Worm (Caenorhabditis elegans) whole organism, L4 larva: ENCODE results near the gene T16G1.18.

Experiments
- F44E2.7 ChIP-seq: fragments of 200-800 bp; sonication (Bioruptor generic); IDR thresholded peaks from 2 replicates; pipeline ENCODE4 v2.1.2; 2022; ENCODE audit warnings: missing genetic modification characterization, missing compliant biosample characterization
- F49E8.2 ChIP-seq: sonication (generic microtip); optimal IDR thresholded peaks from 2 replicates; lab custom pipeline; 2016; ENCODE audit warnings: missing compliant biosample characterization, mild to moderate bottlenecking, missing genetic modification characterization, borderline replicate concordance
- R02D3.7 ChIP-seq: fragments of 150-350 bp; sonication (generic microtip); optimal IDR thresholded peaks from 3 replicates; lab custom pipeline; 2014; ENCODE audit warnings: missing biosample characterization, missing genetic modification characterization
- Y105C5A.15 ChIP-seq: fragments of 200-800 bp; sonication (Bioruptor generic); IDR thresholded peaks from 2 replicates; pipeline ENCODE4 v1.3.6; 2022; ENCODE audit warnings: missing genetic modification characterization, missing compliant biosample characterization
- ceh-44 ChIP-seq: fragments of 200-800 bp; sonication (Bioruptor generic); IDR thresholded peaks from 2 replicates; pipeline ENCODE4 v1.3.6; 2022; ENCODE audit warnings: missing genetic modification reagents, missing genetic modification characterization, missing compliant biosample characterization
- ceh-82 ChIP-seq: sonication (generic microtip); optimal IDR thresholded peaks from 2 replicates; lab custom pipeline; 2017; ENCODE audit warnings: missing biosample characterization, missing genetic modification characterization
- jun-1 ChIP-seq: fragments of 150-350 bp; optimal IDR thresholded peaks from 2 replicates; lab custom pipeline; 2014; ENCODE audit warnings: missing biosample characterization, missing genetic modification reagents, missing genetic modification characterization
- lsy-2 ChIP-seq, 2 experiments: fragments of 150-350 bp in 1 of 2; sonication (generic microtip) in 1 of 2; optimal IDR thresholded peaks; 2 replicates each; lab custom pipeline; 2014 to 2017; ENCODE audit warnings: missing biosample characterization in 2 of 2, missing genetic modification characterization in 2 of 2
- nhr-237 ChIP-seq: sonication (generic microtip); optimal IDR thresholded peaks from 2 replicates; lab custom pipeline; 2017; ENCODE audit warnings: missing biosample characterization, missing genetic modification characterization
- nhr-76 ChIP-seq: fragments of 150-350 bp; optimal IDR thresholded peaks from 2 replicates; lab custom pipeline; 2014; ENCODE audit warnings: missing biosample characterization, missing genetic modification characterization
- snpc-4 ChIP-seq: fragments of 150-350 bp; optimal IDR thresholded peaks from 2 replicates; lab custom pipeline; 2014; ENCODE audit warnings: missing biosample characterization, missing genetic modification characterization
- zag-1 ChIP-seq: fragments of 150-350 bp; optimal IDR thresholded peaks from 2 replicates; lab custom pipeline; 2014; ENCODE audit warnings: missing biosample characterization, missing genetic modification characterization
- ztf-11 ChIP-seq: fragments of 150-350 bp; optimal IDR thresholded peaks from 2 replicates; lab custom pipeline; 2014; ENCODE audit warnings: missing biosample characterization, missing genetic modification characterization

DNA sequence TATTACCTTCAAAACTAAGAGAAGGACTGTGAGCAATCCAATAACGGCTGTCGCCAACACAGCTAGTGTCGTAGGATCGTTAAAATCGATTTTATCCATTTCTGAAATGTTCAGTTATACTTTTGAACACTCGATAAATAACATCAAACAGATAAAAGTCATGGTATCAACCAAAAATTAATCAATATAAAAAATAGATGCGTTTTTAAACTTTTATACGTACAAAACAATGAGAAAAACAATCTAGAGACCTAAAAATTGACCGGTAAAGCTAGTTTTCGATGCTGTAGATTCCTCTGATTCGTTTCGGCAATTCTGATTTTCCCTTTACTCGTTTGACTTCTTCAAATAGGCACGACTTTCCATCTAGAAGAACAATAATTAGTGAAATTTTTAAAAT is 16.0 kb downstream of the T16G1.18 start, which contains the start of gene R186.3:
- TF ChIP-seq lsy-2 (tag; optimal IDR thresholded peaks at IDR 0.05; lab: Kevin White, UChicago) (no peak), snpc-4 (tag; lab: Kevin White, UChicago) (no peak), zag-1 (tag; lab: Kevin White, UChicago) (no peak), F49E8.2 (tag; lab: Kevin White, UChicago) (no peak), F44E2.7 (no peak), nhr-237 (tag; lab: Kevin White, UChicago) (no peak), ztf-11 (tag; lab: Kevin White, UChicago) (no peak), ceh-44 (GFP tag; lab: Robert Waterston, UW) (no peak), nhr-76 (no peak), jun-1 (no peak), R02D3.7 (tag; lab: Kevin White, UChicago) (no peak), ceh-82 (tag; lab: Kevin White, UChicago) (no peak), Y105C5A.15 (GFP tag; lab: Robert Waterston, UW) (no peak)
